Fruit fly (Drosophila melanogaster): ENCODE measurements around the gene CG7133.

DNA sequence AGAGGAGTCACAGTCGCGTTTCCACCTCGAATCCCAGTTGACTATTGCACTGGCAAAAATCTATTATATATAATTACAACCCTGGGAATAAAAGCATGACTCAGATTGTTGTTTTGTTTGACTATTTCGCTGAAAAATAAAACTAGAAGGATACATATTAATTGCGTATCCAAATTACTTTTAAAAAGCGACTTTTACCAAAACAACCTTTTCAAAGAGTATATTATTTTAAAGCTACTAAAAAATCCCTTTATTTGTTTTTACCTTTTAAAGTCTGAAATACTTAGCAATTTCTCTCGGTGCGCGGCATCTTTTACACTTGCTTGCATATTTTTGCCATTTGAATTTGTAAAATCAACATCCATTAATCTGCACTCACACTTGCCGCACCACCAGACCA lies 32.4 kb upstream of the CG7133 start:
- TF ChIP-seq CG4318 (GFP tag; optimal IDR thresholded peaks at IDR 0.05) (peak; percentile 58), CG31627 (GFP tag; optimal IDR thresholded peaks at IDR 0.05) (no peak), CG6276 (GFP tag; optimal IDR thresholded peaks at IDR 0.05) (peak; percentile 52), Sox15 (GFP tag; optimal IDR thresholded peaks at IDR 0.05) (no peak), CG6808 (GFP tag; optimal IDR thresholded peaks at IDR 0.05) (peak; percentile 8), Ets21C (GFP tag; optimal IDR thresholded peaks at IDR 0.05) (no peak), achi (GFP tag; optimal IDR thresholded peaks at IDR 0.05) (peak; percentile 33), fkh (GFP tag; optimal IDR thresholded peaks at IDR 0.05) (no peak), Hr39 (GFP tag; optimal IDR thresholded peaks at IDR 0.05) (no peak), dac (GFP tag; optimal IDR thresholded peaks at IDR 0.05) (no peak), Eip93F (GFP tag; optimal IDR thresholded peaks at IDR 0.05) (no peak)
